Worm (Caenorhabditis elegans) whole organism, L3 larva: ENCODE measurements around the gene nhr-208.

ENCODE experiments used
- fkh-10 ChIP-seq: sonication (generic microtip); optimal IDR thresholded peaks from 2 replicates; lab custom pipeline; 2017; ENCODE audit warnings: missing biosample characterization, missing genetic modification reagents, missing genetic modification characterization
- jun-1 ChIP-seq: fragments of 150-350 bp; optimal IDR thresholded peaks from 2 replicates; lab custom pipeline; 2014; ENCODE audit warnings: missing biosample characterization, missing genetic modification reagents, missing genetic modification characterization
- lin-15B ChIP-seq: fragments of 150-350 bp; optimal IDR thresholded peaks from 2 replicates; lab custom pipeline; 2014; ENCODE audit warnings: missing biosample characterization, missing genetic modification characterization
- lin-39 ChIP-seq: fragments of 150-350 bp; optimal IDR thresholded peaks from 2 replicates; lab custom pipeline; 2018; ENCODE audit warnings: missing biosample characterization, missing genetic modification reagents, missing genetic modification characterization
- mdl-1 ChIP-seq: fragments of 150-350 bp; optimal IDR thresholded peaks from 2 replicates; lab custom pipeline; 2014; ENCODE audit warnings: missing biosample characterization, missing genetic modification characterization
- nhr-77 ChIP-seq: fragments of 150-350 bp; optimal IDR thresholded peaks from 2 replicates; lab custom pipeline; 2014; ENCODE audit warnings: missing biosample characterization, missing genetic modification characterization
- pha-4 ChIP-seq: fragments of 150-350 bp; optimal IDR thresholded peaks from 2 replicates; lab custom pipeline; 2014; ENCODE audit warnings: missing biosample characterization, missing genetic modification reagents, missing genetic modification characterization
- zag-1 ChIP-seq: fragments of 150-350 bp; optimal IDR thresholded peaks from 2 replicates; lab custom pipeline; 2014; ENCODE audit warnings: missing biosample characterization, missing genetic modification characterization

ce11 chrV:12137942-12138341 lies 43.8 kb downstream of the nhr-208 start:
- TF ChIP-seq mdl-1 (tag; lab: Kevin White, UChicago) (no peak), zag-1 (tag; lab: Kevin White, UChicago) (no peak), lin-39 (tag; lab: Kevin White, UChicago) (no peak), lin-15B (no peak), fkh-10 (GFP tag; lab: Kevin White, UChicago) (no peak), nhr-77 (tag; lab: Kevin White, UChicago) (no peak), pha-4 (no peak), jun-1 (no peak)
